Fruit fly (Drosophila melanogaster) whole organism, embryonic: Measurements from ENCODE around the gene Acbp6.

ENCODE experiments used
- CG10267 ChIP-seq: fragments of 200-800 bp; sonication (Bioruptor generic); optimal IDR thresholded peaks from 2 replicates; lab custom pipeline; 2018; ENCODE audit warnings: missing biosample characterization, mild to moderate bottlenecking, missing genetic modification characterization, moderate library complexity
- CG10366 ChIP-seq: fragments of 200-800 bp; sonication (Bioruptor generic); IDR thresholded peaks from 2 replicates; pipeline ENCODE4 v1.3.6; 2022; ENCODE audit warnings: missing biosample characterization, missing genetic modification characterization
- CG11696 ChIP-seq: fragments of 200-800 bp; sonication (Bioruptor generic); IDR thresholded peaks from 2 replicates; pipeline ENCODE4 v1.3.6; 2022; ENCODE audit warnings: missing biosample characterization, missing genetic modification characterization
- CG15073 ChIP-seq: fragments of 200-800 bp; sonication (Bioruptor generic); optimal IDR thresholded peaks from 2 replicates; lab custom pipeline; 2016; ENCODE audit warnings: missing biosample characterization, missing genetic modification characterization
- CG17328 ChIP-seq: fragments of 200-800 bp; sonication (Bioruptor generic); IDR thresholded peaks from 2 replicates; pipeline ENCODE4 v1.3.6; 2022; ENCODE audit warnings: missing biosample characterization, missing genetic modification characterization
- CG1832 ChIP-seq: fragments of 200-800 bp; sonication (Bioruptor generic); optimal IDR thresholded peaks from 2 replicates; lab custom pipeline; 2017; ENCODE audit warnings: missing biosample characterization, mild to moderate bottlenecking, missing genetic modification characterization, inconsistent platforms
- CG3726 ChIP-seq: fragments of 200-800 bp; sonication (Bioruptor generic); IDR thresholded peaks from 3 replicates; pipeline ENCODE4, ENCODE4 v1.3.6; 2022; ENCODE audit warnings: missing biosample characterization, missing genetic modification characterization
- CG42726 ChIP-seq: fragments of 200-800 bp; sonication (Bioruptor generic); IDR thresholded peaks from 2 replicates; pipeline ENCODE4 v1.3.6; 2022; ENCODE audit warnings: missing biosample characterization, missing genetic modification characterization; ENCODE audit not compliant: partially characterized antibody
- CG4360 ChIP-seq: fragments of 200-800 bp; sonication (Bioruptor generic); IDR thresholded peaks from 2 replicates; pipeline ENCODE4 v1.3.6; 2022; ENCODE audit warnings: missing biosample characterization, missing genetic modification characterization
- CG4854 ChIP-seq: fragments of 200-800 bp; sonication (Bioruptor generic); optimal IDR thresholded peaks from 2 replicates; lab custom pipeline; 2016; ENCODE audit warnings: missing biosample characterization, missing genetic modification characterization, inconsistent platforms
- CG5245 ChIP-seq: fragments of 200-800 bp; sonication (Bioruptor generic); optimal IDR thresholded peaks from 3 replicates; lab custom pipeline; 2016; ENCODE audit warnings: missing biosample characterization, missing genetic modification characterization
- CG6765 ChIP-seq: fragments of 200-800 bp; sonication (Bioruptor generic); optimal IDR thresholded peaks from 3 replicates; lab custom pipeline; 2017; ENCODE audit warnings: missing biosample characterization, mild to moderate bottlenecking, missing genetic modification characterization
- CG6791 ChIP-seq: fragments of 200-800 bp; sonication (Bioruptor generic); IDR thresholded peaks from 3 replicates; pipeline ENCODE4 v1.3.6; 2022; ENCODE audit warnings: missing biosample characterization, missing genetic modification characterization; ENCODE audit not compliant: partially characterized antibody
- CG6813 ChIP-seq: fragments of 200-800 bp; sonication (Bioruptor generic); optimal IDR thresholded peaks from 2 replicates; lab custom pipeline; 2017; ENCODE audit warnings: missing biosample characterization, missing genetic modification characterization, mild to moderate bottlenecking, moderate library complexity, missing genetic modification reagents
- CG7357 ChIP-seq: fragments of 200-800 bp; sonication (Bioruptor generic); IDR thresholded peaks from 3 replicates; pipeline ENCODE4 v1.3.6; 2022; ENCODE audit warnings: missing biosample characterization, missing genetic modification characterization
- CG8290 ChIP-seq, 3 experiments: fragments of 200-800 bp; sonication (Bioruptor generic); optimal IDR thresholded peaks; 2 replicates each; lab custom pipeline; 2016 to 2019; ENCODE audit warnings: missing biosample characterization in 3 of 3, missing genetic modification characterization in 3 of 3, mild to moderate bottlenecking in 2 of 3, moderate library complexity in 1 of 3
- CG9932 ChIP-seq: fragments of 200-800 bp; sonication (Bioruptor generic); IDR thresholded peaks from 2 replicates; pipeline ENCODE4 v1.3.6; 2022; ENCODE audit warnings: missing biosample characterization, missing genetic modification characterization
- Drgx ChIP-seq: fragments of 200-800 bp; sonication (Bioruptor generic); IDR thresholded peaks from 2 replicates; pipeline ENCODE4 v1.3.6; 2022; ENCODE audit warnings: missing biosample characterization, missing genetic modification characterization
- E2f2 ChIP-seq: fragments of 200-800 bp; sonication (Bioruptor generic); IDR thresholded peaks from 2 replicates; pipeline ENCODE4 v1.3.6; 2022; ENCODE audit warnings: missing biosample characterization, missing genetic modification characterization
- Eip74EF ChIP-seq, 2 experiments: fragments of 200-800 bp in 1 of 2; fragments of >200 bp in 1 of 2; sonication (Bioruptor generic) in 1 of 2; optimal IDR thresholded peaks; 2 replicates each; lab custom pipeline; 2017 to 2019; ENCODE audit warnings: missing biosample characterization in 2 of 2, missing genetic modification characterization in 2 of 2, mild to moderate bottlenecking in 1 of 2, moderate library complexity in 1 of 2
- Ets65A ChIP-seq: fragments of 200-800 bp; sonication (Bioruptor generic); peaks from one replicate; lab custom pipeline; 2016; ENCODE audit warnings: missing biosample characterization, missing genetic modification characterization
- Hr51 ChIP-seq, 2 experiments: fragments of 200-800 bp; sonication (Bioruptor generic); optimal IDR thresholded peaks; 2 replicates in 1 of 2; 3 replicates in 1 of 2; lab custom pipeline; 2016 to 2018; ENCODE audit warnings: missing biosample characterization in 2 of 2, missing genetic modification characterization in 2 of 2, mild to moderate bottlenecking in 1 of 2, moderate library complexity in 1 of 2
- Jarid2 ChIP-seq: fragments of 200-800 bp; sonication (Bioruptor generic); optimal IDR thresholded peaks from 3 replicates; lab custom pipeline; 2017; ENCODE audit warnings: mild to moderate bottlenecking, missing biosample characterization, missing genetic modification reagents, missing genetic modification characterization
- Med ChIP-seq: fragments of 200-800 bp; sonication (Bioruptor generic); peaks from one replicate; lab custom pipeline; 2016; ENCODE audit warnings: missing biosample characterization, missing genetic modification characterization, mild to moderate bottlenecking, inconsistent platforms, moderate library complexity
- Meics ChIP-seq: fragments of 200-800 bp; sonication (Bioruptor generic); optimal IDR thresholded peaks from 2 replicates; lab custom pipeline; 2017; ENCODE audit warnings: missing biosample characterization, mild to moderate bottlenecking, missing genetic modification characterization
- Myb ChIP-seq: fragments of 200-800 bp; sonication (Bioruptor generic); optimal IDR thresholded peaks from 2 replicates; lab custom pipeline; 2016; ENCODE audit warnings: missing biosample characterization, missing genetic modification characterization
- NFAT ChIP-seq: fragments of 200-800 bp; sonication (Bioruptor generic); IDR thresholded peaks from 2 replicates; pipeline ENCODE4 v1.3.6; 2022; ENCODE audit warnings: missing biosample characterization, missing genetic modification characterization
- Opbp ChIP-seq: fragments of 200-800 bp; sonication (Bioruptor generic); IDR thresholded peaks from 3 replicates; pipeline ENCODE4 v1.3.6; 2022; ENCODE audit warnings: missing biosample characterization, missing genetic modification characterization; ENCODE audit not compliant: partially characterized antibody
- Rfx ChIP-seq: fragments of 200-800 bp; sonication (Bioruptor generic); IDR thresholded peaks from 2 replicates; pipeline ENCODE4 v1.3.6; 2022; ENCODE audit warnings: missing biosample characterization, missing genetic modification characterization
- Sin3A ChIP-seq: fragments of >200 bp; optimal IDR thresholded peaks from 2 replicates; lab custom pipeline; 2018
- Spps ChIP-seq: fragments of 200-800 bp; sonication (Bioruptor generic); optimal IDR thresholded peaks from 2 replicates; lab custom pipeline; 2018; ENCODE audit warnings: missing biosample characterization, mild to moderate bottlenecking, missing genetic modification characterization
- dysf ChIP-seq: fragments of 200-800 bp; sonication (Bioruptor generic); IDR thresholded peaks from 3 replicates; pipeline ENCODE4 v1.3.6; 2022; ENCODE audit warnings: missing biosample characterization, missing genetic modification characterization
- fru ChIP-seq: fragments of >200 bp; optimal IDR thresholded peaks from 2 replicates; lab custom pipeline; 2017
- ham ChIP-seq: fragments of 200-800 bp; sonication (Bioruptor generic); IDR thresholded peaks from 2 replicates; pipeline ENCODE4 v1.3.6; 2022; ENCODE audit warnings: missing biosample characterization, missing genetic modification characterization
- jumu ChIP-seq: fragments of 200-800 bp; sonication (Bioruptor generic); optimal IDR thresholded peaks from 3 replicates; lab custom pipeline; 2016; ENCODE audit warnings: missing biosample characterization, missing genetic modification characterization
- lilli ChIP-seq: fragments of 200-800 bp; sonication (Bioruptor generic); optimal IDR thresholded peaks from 3 replicates; lab custom pipeline; 2016; ENCODE audit warnings: missing biosample characterization, missing genetic modification characterization
- nmo ChIP-seq: fragments of 200-800 bp; sonication (Bioruptor generic); optimal IDR thresholded peaks from 2 replicates; lab custom pipeline; 2018; ENCODE audit warnings: missing biosample characterization, mild to moderate bottlenecking, missing genetic modification characterization, moderate library complexity
- odd ChIP-seq: fragments of 200-800 bp; sonication (Bioruptor generic); optimal IDR thresholded peaks from 2 replicates; lab custom pipeline; 2017; ENCODE audit warnings: missing biosample characterization, mild to moderate bottlenecking, missing genetic modification characterization
- pan ChIP-seq, 4 experiments: fragments of >200 bp in 3 of 4; fragments of 200-800 bp in 1 of 4; sonication (Bioruptor generic) in 1 of 4; optimal IDR thresholded peaks in 3 of 4; IDR thresholded peaks in 1 of 4; 2 replicates each; pipeline versions ENCODE4 v1.3.6 to Lab custom; 2017 to 2022; ENCODE audit warnings: missing biosample characterization in 2 of 4, missing genetic modification characterization in 2 of 4, mixed read lengths in 1 of 4
- pfk ChIP-seq: fragments of 200-800 bp; sonication (Bioruptor generic); optimal IDR thresholded peaks from 2 replicates; lab custom pipeline; 2018; ENCODE audit warnings: missing biosample characterization, mild to moderate bottlenecking, missing genetic modification characterization, moderate library complexity
- schlank ChIP-seq: fragments of 200-800 bp; sonication (Bioruptor generic); optimal IDR thresholded peaks from 2 replicates; lab custom pipeline; 2018; ENCODE audit warnings: missing biosample characterization, mild to moderate bottlenecking, missing genetic modification characterization
- sisA ChIP-seq: fragments of 200-800 bp; sonication (Bioruptor generic); IDR thresholded peaks from 2 replicates; pipeline ENCODE4 v1.3.6; 2022; ENCODE audit warnings: missing biosample characterization, missing genetic modification characterization
- slbo ChIP-seq: fragments of 200-800 bp; sonication (Bioruptor generic); IDR thresholded peaks from 2 replicates; pipeline ENCODE4 v1.3.6; 2022; ENCODE audit warnings: missing biosample characterization, missing genetic modification characterization
- so ChIP-seq: fragments of 200-800 bp; sonication (Bioruptor generic); IDR thresholded peaks from 3 replicates; pipeline ENCODE4 v1.3.6; 2022; ENCODE audit warnings: missing biosample characterization, missing genetic modification characterization
- sr ChIP-seq: fragments of 200-800 bp; sonication (Bioruptor generic); IDR thresholded peaks from 3 replicates; pipeline ENCODE4 v1.3.6; 2022; ENCODE audit warnings: missing biosample characterization, missing genetic modification characterization
- sug ChIP-seq: fragments of 200-800 bp; optimal IDR thresholded peaks from 2 replicates; lab custom pipeline; 2019; ENCODE audit warnings: missing biosample characterization, mild to moderate bottlenecking, missing genetic modification characterization, moderate library complexity
- trh ChIP-seq: fragments of 200-800 bp; sonication (Bioruptor generic); optimal IDR thresholded peaks from 2 replicates; lab custom pipeline; 2016; ENCODE audit warnings: missing biosample characterization, missing genetic modification characterization
- ttk ChIP-seq: fragments of 200-800 bp; sonication (Bioruptor generic); IDR thresholded peaks from 2 replicates; pipeline ENCODE4 v2.1.2; 2022; ENCODE audit warnings: missing biosample characterization, missing genetic modification characterization
- usp ChIP-seq: fragments of >200 bp; optimal IDR thresholded peaks from 2 replicates; lab custom pipeline; 2017; ENCODE audit warnings: missing biosample characterization, missing genetic modification characterization
- zfh1 ChIP-seq: fragments of 200-800 bp; sonication (Bioruptor generic); IDR thresholded peaks from 3 replicates; pipeline ENCODE4 v1.3.6; 2022; ENCODE audit warnings: missing biosample characterization, missing genetic modification characterization

Gene Acbp6

DNA sequence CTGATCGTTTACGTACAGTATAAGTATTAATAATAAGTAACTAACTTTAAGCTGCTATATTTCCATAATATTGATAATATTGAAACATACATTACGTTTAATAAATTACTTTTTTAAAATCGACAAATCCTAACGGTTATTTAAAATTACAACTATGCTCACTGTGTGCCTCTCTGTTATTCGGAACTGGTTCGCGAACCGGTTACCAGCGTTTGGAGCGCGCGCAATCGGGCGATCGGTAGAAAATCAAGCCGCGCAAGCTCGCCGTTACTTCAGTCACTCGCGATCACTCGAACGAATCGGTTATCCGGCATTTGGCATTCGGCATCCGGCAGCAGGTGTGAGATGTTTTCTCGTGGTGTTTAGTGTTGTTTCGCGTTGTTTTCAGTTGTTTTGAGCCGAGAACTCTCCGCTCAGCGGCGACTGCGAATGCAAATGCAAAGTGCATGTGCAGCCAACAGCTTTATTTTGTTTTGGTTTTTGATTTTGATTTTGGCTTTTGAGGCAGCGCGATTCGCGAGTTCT lies 34.1 kb upstream of the Acbp6 start, which contains the start of gene form3 (continued):
- TF ChIP-seq CG17328 (GFP tag; lab: Robert Waterston, UW), result no peak
- no peak for TF ChIP-seq sisA (GFP tag; lab: Robert Waterston, UW)
- TF ChIP-seq dysf (GFP tag; lab: Robert Waterston, UW), result 0 out of 3 replicates have a peak, but pooled peaks have one; percentile 33
- no peak for TF ChIP-seq jumu (GFP tag; lab: Kevin White, UChicago)
- TF ChIP-seq Spps (tag; lab: Kevin White, UChicago), result no peak
- TF ChIP-seq Eip74EF (GFP tag; optimal IDR thresholded peaks at IDR 0.05; lab: Kevin White, UChicago), result no peak
- TF ChIP-seq Ets65A, result no peak
- no peak for TF ChIP-seq CG7357 (GFP tag; lab: Robert Waterston, UW)
- TF ChIP-seq CG8290 (GFP tag; optimal IDR thresholded peaks at IDR 0.05; lab: Kevin White, UChicago), result no peak
- TF ChIP-seq CG8290 (tag; optimal IDR thresholded peaks at IDR 0.05; lab: Kevin White, UChicago), result peak in 1 of 2 experiments; percentile 39
- no peak for TF ChIP-seq CG10267
- peak; percentile 88 for TF ChIP-seq Jarid2 (GFP tag; lab: Kevin White, UChicago)
- TF ChIP-seq trh, result no peak
- TF ChIP-seq usp (GFP tag; lab: Kevin White, UChicago), result no peak
- TF ChIP-seq zfh1, result 0 out of 3 replicates have a peak, but pooled peaks have one; percentile 8
- no peak for TF ChIP-seq Drgx
- TF ChIP-seq CG42726 (GFP tag; lab: Robert Waterston, UW), result peak; percentile 63; the same call in 1 of the 2 replicates
- no peak for TF ChIP-seq CG15073 (GFP tag; lab: Kevin White, UChicago)
- TF ChIP-seq CG4360 (GFP tag; lab: Robert Waterston, UW), result no peak
- TF ChIP-seq sug (tag; lab: Kevin White, UChicago), result peak; percentile 2
- TF ChIP-seq pfk (GFP tag; lab: Kevin White, UChicago), result no peak
- no peak for TF ChIP-seq fru (lab: Kevin White, UChicago)
- no peak for TF ChIP-seq lilli
- 0 out of 3 replicates have a peak, but pooled peaks have one; percentile 4 for TF ChIP-seq Opbp (GFP tag; lab: Robert Waterston, UW)
- TF ChIP-seq Rfx (GFP tag; lab: Robert Waterston, UW), result peak; percentile 46; the same call in 1 of the 2 replicates
- no peak for TF ChIP-seq odd (GFP tag; lab: Kevin White, UChicago)
- no peak for TF ChIP-seq CG11696 (GFP tag; lab: Robert Waterston, UW)
- no peak for TF ChIP-seq Sin3A
- peak; percentile 25; the same call in 1 of the 2 replicates for TF ChIP-seq slbo (GFP tag; lab: Robert Waterston, UW)
- TF ChIP-seq CG4854 (GFP tag; lab: Kevin White, UChicago), result no peak
- peak; percentile 70 for TF ChIP-seq Med (GFP tag; lab: Kevin White, UChicago)
- TF ChIP-seq E2f2 (GFP tag; lab: Robert Waterston, UW), result no peak
- peak; percentile 45 for TF ChIP-seq Myb (GFP tag; lab: Kevin White, UChicago)
- TF ChIP-seq CG1832 (GFP tag; lab: Kevin White, UChicago), result no peak
- 0 out of 3 replicates have a peak, but pooled peaks have one; percentile 38 for TF ChIP-seq CG6791 (GFP tag; lab: Robert Waterston, UW)
- TF ChIP-seq so (GFP tag; lab: Robert Waterston, UW), result no peak
- TF ChIP-seq pan (optimal IDR thresholded peaks at IDR 0.05; lab: Kevin White, UChicago), result no peak
- no peak for TF ChIP-seq pan (GFP tag; optimal IDR thresholded peaks at IDR 0.05 in 1 of 2, IDR thresholded peaks at IDR 0.05 in 1 of 2)
- no peak for TF ChIP-seq schlank
- no peak for TF ChIP-seq Hr51 (GFP tag; optimal IDR thresholded peaks at IDR 0.05; lab: Kevin White, UChicago)
- TF ChIP-seq ham (GFP tag; lab: Robert Waterston, UW), result no peak
- TF ChIP-seq NFAT (GFP tag; lab: Robert Waterston, UW), result 0 out of 2 replicates have a peak, but pooled peaks have one; percentile 16
- TF ChIP-seq Meics, result no peak
- TF ChIP-seq CG5245 (GFP tag; lab: Kevin White, UChicago), result no peak
- no peak for TF ChIP-seq CG6813 (GFP tag; lab: Kevin White, UChicago)
- TF ChIP-seq CG9932 (GFP tag; lab: Robert Waterston, UW), result peak; percentile 20; the same call in 1 of the 2 replicates
- no peak for TF ChIP-seq CG3726 (GFP tag; lab: Robert Waterston, UW)
- TF ChIP-seq CG10366 (GFP tag; lab: Robert Waterston, UW), result peak; percentile 24; the same call in 1 of the 2 replicates
- TF ChIP-seq sr (GFP tag; lab: Robert Waterston, UW), result peak; percentile 28; the same call in 1 of the 3 replicates
- TF ChIP-seq CG6765 (GFP tag; lab: Kevin White, UChicago), result no peak
- no peak for TF ChIP-seq ttk (GFP tag; lab: Robert Waterston, UW)
- no peak for TF ChIP-seq nmo (GFP tag; lab: Kevin White, UChicago)
